Worm (Caenorhabditis elegans): ENCODE measurements around the gene C33G8.2.

The C33G8.2 gene

DNA sequence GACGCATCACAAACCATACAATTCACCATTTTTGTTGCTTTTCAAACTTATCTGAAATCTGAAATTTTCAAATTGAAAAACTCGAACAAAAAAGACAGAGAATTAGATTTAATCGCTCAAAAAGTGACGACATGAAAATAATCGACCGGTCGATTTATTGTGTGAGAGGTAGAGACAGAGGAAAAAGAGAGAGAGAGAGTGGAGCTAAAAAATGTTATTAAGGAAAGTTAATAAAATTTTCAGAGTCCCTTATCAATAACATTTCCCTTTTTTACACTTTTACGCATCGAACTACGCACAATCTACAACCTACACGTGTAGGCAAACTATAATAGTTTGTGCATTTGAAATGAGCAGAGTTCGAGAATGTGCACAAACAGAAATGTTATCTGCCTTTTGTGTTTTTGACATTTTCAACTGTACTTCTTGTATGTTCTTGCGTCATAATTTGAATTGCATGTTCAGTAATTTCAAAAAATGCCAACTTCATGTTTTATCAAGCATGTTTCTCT, 12.5 kb upstream of the C33G8.2 start, which contains the start of gene nhr-107:
nhr-107 (minus strand) TSS at position 51 of the 512 bp plus-strand sequence.
- TF ChIP-seq die-1 (tag; optimal IDR thresholded peaks at IDR 0.05) = no peak
- peak; percentile 3 for TF ChIP-seq nhr-80 (tag; optimal IDR thresholded peaks at IDR 0.05)

DNA sequence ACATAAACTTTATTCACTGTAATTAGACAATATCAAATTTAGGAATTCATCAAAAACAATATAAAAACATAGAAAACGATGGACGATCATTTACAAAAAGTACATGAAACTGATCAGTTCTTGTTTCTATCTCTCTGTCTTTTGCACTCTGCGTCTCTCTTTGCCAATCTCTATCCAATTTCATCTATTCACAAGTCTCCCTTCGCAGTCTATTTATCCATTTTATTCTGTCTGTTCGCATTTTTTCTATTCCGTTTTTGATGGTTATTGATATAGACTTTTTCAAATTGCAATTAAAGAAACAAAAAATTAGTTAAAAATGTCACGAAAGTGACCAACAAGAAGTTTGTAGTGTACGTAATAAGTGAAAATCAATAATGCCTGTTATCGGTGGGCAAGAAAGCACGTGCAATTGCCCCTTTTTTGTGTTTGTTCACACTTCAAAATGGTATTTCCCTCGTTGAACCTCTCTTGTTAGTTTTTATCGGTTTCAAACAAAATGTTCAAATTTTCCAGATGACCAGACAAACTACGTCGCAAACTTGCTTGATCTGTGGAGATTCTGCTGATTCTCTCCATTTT, 11.2 kb upstream of the C33G8.2 start, which contains the start of gene nhr-42:
nhr-42 (plus strand) TSS at position 517 of the 582 bp plus-strand sequence.
- no peak for TF ChIP-seq F57A8.1 (GFP tag; optimal IDR thresholded peaks at IDR 0.05)
- no peak for TF ChIP-seq ceh-100 (GFP tag; IDR thresholded peaks at IDR 0.05)
- TF ChIP-seq tbp1 (GFP tag; optimal IDR thresholded peaks at IDR 0.05) = no peak
- TF ChIP-seq ceh-79 (tag; optimal IDR thresholded peaks at IDR 0.05) = no peak
- no peak for TF ChIP-seq cebp-2 (GFP tag; IDR thresholded peaks at IDR 0.05)
- no peak for TF ChIP-seq ztf-25 (GFP tag; IDR thresholded peaks at IDR 0.05)
- no peak for TF ChIP-seq aptf-2 (GFP tag; conservative IDR thresholded peaks at IDR 0.05)
- no peak for TF ChIP-seq ztf-18 (tag; optimal IDR thresholded peaks at IDR 0.05)
- TF ChIP-seq egrh-3 (GFP tag; IDR thresholded peaks at IDR 0.05) = no peak
- no peak for TF ChIP-seq madf-6 (GFP tag; IDR thresholded peaks at IDR 0.05)
- no peak for TF ChIP-seq F37B4.10 (GFP tag; IDR thresholded peaks at IDR 0.05)
- TF ChIP-seq nhr-80 (tag; optimal IDR thresholded peaks at IDR 0.05) = peak; percentile 55
- TF ChIP-seq F52B5.7 (tag; optimal IDR thresholded peaks at IDR 0.05) = no peak
- no peak for TF ChIP-seq snpc-3.4 (tag; optimal IDR thresholded peaks at IDR 0.05)
- TF ChIP-seq hmg-1.2 (GFP tag; IDR thresholded peaks at IDR 0.05) = peak; percentile 37; the same call in 1 of the 2 replicates
- TF ChIP-seq unc-130 (GFP tag; optimal IDR thresholded peaks at IDR 0.05) = no peak
- no peak for TF ChIP-seq cebp-1 (GFP tag; IDR thresholded peaks at IDR 0.05)
- TF ChIP-seq cebp-1 (tag; optimal IDR thresholded peaks at IDR 0.05) = peak; percentile 8
- TF ChIP-seq pha-4 (tag; optimal IDR thresholded peaks at IDR 0.05) = peak; percentile 72
- no peak for TF ChIP-seq let-526 (GFP tag; IDR thresholded peaks at IDR 0.05)

DNA sequence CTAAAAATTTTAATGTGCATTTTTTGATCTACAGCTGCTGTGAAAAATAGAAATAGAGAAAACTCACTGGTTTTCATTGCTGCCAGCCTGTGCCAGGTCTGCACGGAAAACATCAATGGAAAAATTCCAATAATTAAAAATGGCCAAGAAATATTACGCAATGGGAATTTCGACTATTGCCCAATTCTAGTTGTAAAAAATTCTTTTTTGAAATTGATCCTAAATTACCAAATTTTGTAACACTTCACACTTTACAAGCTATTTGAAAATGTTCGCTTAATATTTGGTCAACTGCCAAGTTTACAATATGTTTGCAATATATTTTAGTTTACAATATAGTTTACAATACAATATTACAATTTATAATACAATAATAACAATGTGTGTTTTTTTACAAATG, 8.8 kb upstream of the C33G8.2 start:
- TF ChIP-seq hrde-1 (tag; optimal IDR thresholded peaks at IDR 0.05; ENCODE audit: borderline replicate concordance) (no peak), Y56A3A.18 (GFP tag; IDR thresholded peaks at IDR 0.05) (no peak), die-1 (tag; optimal IDR thresholded peaks at IDR 0.05) (no peak), madf-8 (GFP tag; conservative IDR thresholded peaks at IDR 0.05) (no peak), snpc-1.1 (tag; optimal IDR thresholded peaks at IDR 0.05; ENCODE audit: insufficient read depth) (no peak), sea-2 (GFP tag; IDR thresholded peaks at IDR 0.05) (no peak), F57A8.1 (GFP tag; optimal IDR thresholded peaks at IDR 0.05) (no peak), ztf-25 (GFP tag; IDR thresholded peaks at IDR 0.05) (no peak), Y79H2A.3 (GFP tag; conservative IDR thresholded peaks at IDR 0.05) (no peak), ztf-6 (GFP tag; IDR thresholded peaks at IDR 0.05) (no peak), nhr-80 (tag; optimal IDR thresholded peaks at IDR 0.05) (no peak), let-526 (GFP tag; IDR thresholded peaks at IDR 0.05) (no peak), F49E8.2 (tag; optimal IDR thresholded peaks at IDR 0.05; ENCODE audit: insufficient read depth) (no peak), ztf-26 (tag; optimal IDR thresholded peaks at IDR 0.05) (no peak)

DNA sequence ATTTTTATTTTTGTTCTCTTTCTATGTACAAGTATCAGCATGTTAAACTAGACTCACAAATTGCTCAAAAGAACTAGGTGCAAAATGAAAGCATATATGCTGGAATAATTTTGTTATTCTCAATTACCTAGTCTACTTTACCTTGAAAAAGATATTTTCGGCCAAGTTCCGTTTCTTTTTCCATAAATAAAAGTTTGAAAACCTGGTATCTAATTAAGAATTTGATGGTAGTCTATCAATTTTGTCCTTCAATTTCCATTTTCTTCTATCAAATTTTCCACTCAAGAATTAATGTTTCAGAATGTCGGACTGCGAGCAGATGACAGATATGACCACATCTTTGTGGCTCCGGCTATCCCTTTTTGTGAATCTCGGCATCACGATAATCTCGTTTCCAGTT, 5.7 kb upstream of the C33G8.2 start, which contains the start of gene srab-4:
srab-4 (plus strand) TSS at position 301 of the 400 bp plus-strand sequence.
- TF ChIP-seq hsf-1 (GFP tag; IDR thresholded peaks at IDR 0.05) = no peak
- no peak for TF ChIP-seq hmg-1.2 (GFP tag; IDR thresholded peaks at IDR 0.05)
- TF ChIP-seq Y56A3A.18 (GFP tag; IDR thresholded peaks at IDR 0.05) = no peak
- TF ChIP-seq somi-1 (GFP tag; optimal IDR thresholded peaks at IDR 0.05) = no peak
- TF ChIP-seq nfya-2 (GFP tag; IDR thresholded peaks at IDR 0.05) = no peak
- no peak for TF ChIP-seq let-607 (tag; optimal IDR thresholded peaks at IDR 0.05)
- TF ChIP-seq nfyb-1 (GFP tag; IDR thresholded peaks at IDR 0.05) = no peak
- no peak for TF ChIP-seq ceh-58 (GFP tag; IDR thresholded peaks at IDR 0.05)
- TF ChIP-seq hlh-12 (tag; optimal IDR thresholded peaks at IDR 0.05) = no peak
- TF ChIP-seq efl-1 (GFP tag; optimal IDR thresholded peaks at IDR 0.05) = no peak
- no peak for TF ChIP-seq T07F8.4 (tag; optimal IDR thresholded peaks at IDR 0.05)
- TF ChIP-seq ceh-40 (GFP tag; IDR thresholded peaks at IDR 0.05) = no peak
- TF ChIP-seq hrde-1 (tag; optimal IDR thresholded peaks at IDR 0.05; ENCODE audit: borderline replicate concordance) = no peak

All from whole organism, young adult.